Fruit fly (Drosophila melanogaster) S2 (cell line): ENCODE measurements around the gene cic.

Experiments used
- CG8478 ChIP-seq: fragments of >200 bp; optimal IDR thresholded peaks from 2 replicates; lab custom pipeline; 2018
- CTCF ChIP-seq, 2 experiments: fragments of >200 bp; optimal IDR thresholded peaks; 2 replicates each; lab custom pipeline; 2018

Gene cic

dm6 chr3R:20252443-20252913 is at the start of gene cic:
cic (plus strand) TSS chr3R:20252770.
- TF ChIP-seq CTCF (optimal IDR thresholded peaks at IDR 0.05; lab: Kevin White, UChicago) (peak; percentile 36 to 47), CG8478 (lab: Kevin White, UChicago) (no peak)

- TF ChIP-seq CTCF (optimal IDR thresholded peaks at IDR 0.05; lab: Kevin White, UChicago) (no peak), CG8478 (lab: Kevin White, UChicago) (no peak)
These were observed 48.0 kb upstream of the cic start, which contains the start of gene Nlg4 for dm6 chr3R:20204478-20205030. Nlg4 (plus strand) TSS chr3R:20204809.

- TF ChIP-seq CG8478 (lab: Kevin White, UChicago) (no peak), CTCF (optimal IDR thresholded peaks at IDR 0.05; lab: Kevin White, UChicago) (no peak)
These were observed 42.9 kb upstream of the cic start, which contains the start of gene CG17199 for dm6 chr3R:20209691-20210090. CG17199 (minus strand) TSS chr3R:20209791.

dm6 chr3R:20227548-20227947 is 25.0 kb upstream of the cic start:
- no peak for TF ChIP-seq CTCF (optimal IDR thresholded peaks at IDR 0.05; lab: Kevin White, UChicago)
- TF ChIP-seq CG8478 (lab: Kevin White, UChicago): no peak

dm6 chr3R:20238008-20238407 is 14.6 kb upstream of the cic start:
- TF ChIP-seq CG8478 (lab: Kevin White, UChicago) (no peak), CTCF (optimal IDR thresholded peaks at IDR 0.05; lab: Kevin White, UChicago) (no peak)

dm6 chr3R:20253002-20253584 is 523 bp downstream of the cic start:
- TF ChIP-seq CG8478 (lab: Kevin White, UChicago) (no peak), CTCF (optimal IDR thresholded peaks at IDR 0.05; lab: Kevin White, UChicago) (no peak)

- no peak for TF ChIP-seq CG8478 (lab: Kevin White, UChicago)
- TF ChIP-seq CTCF (optimal IDR thresholded peaks at IDR 0.05; lab: Kevin White, UChicago): no peak
These were observed 1.2 kb downstream of the cic start for dm6 chr3R:20253818-20254217.

- TF ChIP-seq CTCF (optimal IDR thresholded peaks at IDR 0.05; lab: Kevin White, UChicago) (no peak), CG8478 (lab: Kevin White, UChicago) (no peak)
These were observed 1.9 kb downstream of the cic start for dm6 chr3R:20254231-20255126.

dm6 chr3R:20256278-20256979 is 3.9 kb downstream of the cic start:
- TF ChIP-seq CTCF (optimal IDR thresholded peaks at IDR 0.05; lab: Kevin White, UChicago) (no peak), CG8478 (lab: Kevin White, UChicago) (no peak)

dm6 chr3R:20257180-20257936 is 4.8 kb downstream of the cic start:
- TF ChIP-seq CG8478 (lab: Kevin White, UChicago): no peak
- TF ChIP-seq CTCF (optimal IDR thresholded peaks at IDR 0.05; lab: Kevin White, UChicago): no peak

- TF ChIP-seq CG8478 (lab: Kevin White, UChicago): no peak
- no peak for TF ChIP-seq CTCF (optimal IDR thresholded peaks at IDR 0.05; lab: Kevin White, UChicago)
These were observed 5.4 kb downstream of the cic start for dm6 chr3R:20257937-20258334.

- no peak for TF ChIP-seq CTCF (optimal IDR thresholded peaks at IDR 0.05; lab: Kevin White, UChicago)
- TF ChIP-seq CG8478 (lab: Kevin White, UChicago): no peak
These were observed 6.3 kb downstream of the cic start for dm6 chr3R:20258799-20259405.

dm6 chr3R:20259440-20260170 is 7.0 kb downstream of the cic start:
- no peak for TF ChIP-seq CG8478 (lab: Kevin White, UChicago)
- TF ChIP-seq CTCF (optimal IDR thresholded peaks at IDR 0.05; lab: Kevin White, UChicago): no peak
